Worm (Caenorhabditis elegans) whole organism, mixed stage, embryonic: ENCODE data around the gene sri-31.

Source experiments
- M03D4.4 ChIP-seq: sonication (generic microtip); optimal IDR thresholded peaks from 2 replicates; lab custom pipeline; 2017; ENCODE audit warnings: mild to moderate bottlenecking, missing genetic modification characterization, missing compliant biosample characterization
- bed-3 ChIP-seq: fragments of 200-800 bp; sonication (Bioruptor generic); optimal IDR thresholded peaks from 3 replicates; lab custom pipeline; 2018; ENCODE audit warnings: mild to moderate bottlenecking, missing genetic modification characterization, moderate library complexity, missing compliant biosample characterization
- blmp-1 ChIP-seq: fragments of 150-350 bp; optimal IDR thresholded peaks from 2 replicates; lab custom pipeline; 2014; ENCODE audit warnings: missing biosample characterization, missing genetic modification characterization
- ceh-39 ChIP-seq: fragments of 150-350 bp; optimal IDR thresholded peaks from 2 replicates; lab custom pipeline; 2014; ENCODE audit warnings: missing biosample characterization, missing genetic modification characterization
- ceh-83 ChIP-seq: fragments of 200-800 bp; sonication (Bioruptor generic); optimal IDR thresholded peaks from 2 replicates; lab custom pipeline; 2018; ENCODE audit warnings: mild to moderate bottlenecking, missing genetic modification characterization, missing compliant biosample characterization
- ces-1 ChIP-seq: fragments of 150-350 bp; optimal IDR thresholded peaks from 2 replicates; lab custom pipeline; 2014; ENCODE audit warnings: missing biosample characterization, missing genetic modification reagents, missing genetic modification characterization
- cnd-1 ChIP-seq: fragments of 200-800 bp; sonication (Bioruptor generic); optimal IDR thresholded peaks from 2 replicates; lab custom pipeline; 2018; ENCODE audit warnings: mild to moderate bottlenecking, missing genetic modification characterization, missing compliant biosample characterization
- drap-1 ChIP-seq: fragments of 200-800 bp; sonication (Bioruptor generic); optimal IDR thresholded peaks from 3 replicates; lab custom pipeline; 2018; ENCODE audit warnings: mild to moderate bottlenecking, missing genetic modification characterization, missing compliant biosample characterization
- elt-1 ChIP-seq: sonication (generic microtip); optimal IDR thresholded peaks from 2 replicates; lab custom pipeline; 2017; ENCODE audit warnings: missing genetic modification characterization, mild to moderate bottlenecking, missing compliant biosample characterization, antibody characterized with exemption, moderate library complexity, borderline replicate concordance; ENCODE audit not compliant: insufficient read depth
- flh-1 ChIP-seq: fragments of 200-800 bp; sonication (Bioruptor generic); optimal IDR thresholded peaks from 2 replicates; lab custom pipeline; 2018; ENCODE audit warnings: mild to moderate bottlenecking, missing genetic modification characterization, moderate library complexity, missing compliant biosample characterization
- ham-2 ChIP-seq: fragments of 200-800 bp; sonication (Bioruptor generic); optimal IDR thresholded peaks from 2 replicates; lab custom pipeline; 2018; ENCODE audit warnings: mild to moderate bottlenecking, missing genetic modification characterization, missing compliant biosample characterization
- hlh-1 ChIP-seq: fragments of 150-350 bp; optimal IDR thresholded peaks from 2 replicates; lab custom pipeline; 2014; ENCODE audit warnings: missing biosample characterization, missing genetic modification reagents, missing genetic modification characterization
- lin-13 ChIP-seq: fragments of 150-350 bp; optimal IDR thresholded peaks from 2 replicates; lab custom pipeline; 2014; ENCODE audit warnings: missing biosample characterization, missing genetic modification characterization
- lsy-2 ChIP-seq: fragments of 150-350 bp; optimal IDR thresholded peaks from 2 replicates; lab custom pipeline; 2014; ENCODE audit warnings: missing biosample characterization, missing genetic modification characterization
- mep-1 ChIP-seq: fragments of 150-350 bp; optimal IDR thresholded peaks from 2 replicates; lab custom pipeline; 2017; ENCODE audit warnings: missing biosample characterization, missing genetic modification reagents, missing genetic modification characterization, inconsistent platforms
- mls-2 ChIP-seq: sonication (generic microtip); optimal IDR thresholded peaks from 2 replicates; lab custom pipeline; 2016; ENCODE audit warnings: mild to moderate bottlenecking, missing genetic modification characterization, moderate library complexity, missing compliant biosample characterization
- nhr-12 ChIP-seq: fragments of 150-350 bp; optimal IDR thresholded peaks from 2 replicates; lab custom pipeline; 2014; ENCODE audit warnings: missing biosample characterization, missing genetic modification characterization
- nhr-2 ChIP-seq: fragments of 150-350 bp; optimal IDR thresholded peaks from 2 replicates; lab custom pipeline; 2014; ENCODE audit warnings: missing biosample characterization, missing genetic modification characterization
- nhr-237 ChIP-seq: fragments of 150-350 bp; optimal IDR thresholded peaks from 2 replicates; lab custom pipeline; 2014; ENCODE audit warnings: missing biosample characterization, missing genetic modification characterization
- nhr-28 ChIP-seq: fragments of 150-350 bp; optimal IDR thresholded peaks from 2 replicates; lab custom pipeline; 2014; ENCODE audit warnings: missing biosample characterization, missing genetic modification characterization
- nhr-76 ChIP-seq: sonication (generic microtip); optimal IDR thresholded peaks from 2 replicates; lab custom pipeline; 2017; ENCODE audit warnings: missing biosample characterization, missing genetic modification characterization
- pha-4 ChIP-seq: fragments of 150-350 bp; optimal IDR thresholded peaks from 2 replicates; lab custom pipeline; 2018; ENCODE audit warnings: missing biosample characterization, missing genetic modification reagents, missing genetic modification characterization
- snpc-4 ChIP-seq: fragments of 150-350 bp; optimal IDR thresholded peaks from 2 replicates; lab custom pipeline; 2014; ENCODE audit warnings: missing biosample characterization, missing genetic modification characterization
- tbx-8 ChIP-seq: fragments of 200-800 bp; sonication (Bioruptor generic); optimal IDR thresholded peaks from 2 replicates; lab custom pipeline; 2018; ENCODE audit warnings: mild to moderate bottlenecking, missing genetic modification characterization, moderate library complexity, missing compliant biosample characterization
- unc-39 ChIP-seq: fragments of 150-350 bp; optimal IDR thresholded peaks from 2 replicates; lab custom pipeline; 2014; ENCODE audit warnings: missing biosample characterization, missing genetic modification characterization
- unc-62 ChIP-seq: fragments of 150-350 bp; optimal IDR thresholded peaks from 2 replicates; lab custom pipeline; 2014; ENCODE audit warnings: missing biosample characterization, missing genetic modification reagents, missing genetic modification characterization
- zip-8 ChIP-seq: fragments of 150-350 bp; optimal IDR thresholded peaks from 2 replicates; lab custom pipeline; 2014; ENCODE audit warnings: missing biosample characterization, missing genetic modification characterization
- ztf-11 ChIP-seq: fragments of 150-350 bp; optimal IDR thresholded peaks from 2 replicates; lab custom pipeline; 2014; ENCODE audit warnings: missing biosample characterization, missing genetic modification characterization

The sri-31 gene

ce11 chrII:3078496-3078895 lies 27.7 kb downstream of the sri-31 start, which contains the start of gene copb-1:
TSS of gene copb-1 (plus strand) at chrII:3078796.
- no peak for TF ChIP-seq ham-2 (GFP tag; lab: Kevin White, UChicago)
- TF ChIP-seq nhr-237 (tag; lab: Kevin White, UChicago), result no peak
- TF ChIP-seq pha-4 (tag; lab: Kevin White, UChicago), result no peak
- TF ChIP-seq zip-8 (tag; lab: Kevin White, UChicago), result no peak
- no peak for TF ChIP-seq unc-62 (GFP tag; lab: Kevin White, UChicago)
- TF ChIP-seq nhr-12, result no peak
- no peak for TF ChIP-seq mep-1 (tag; lab: Kevin White, UChicago)
- TF ChIP-seq nhr-28 (tag; lab: Kevin White, UChicago), result no peak
- no peak for TF ChIP-seq M03D4.4
- no peak for TF ChIP-seq drap-1
- no peak for TF ChIP-seq lin-13
- TF ChIP-seq blmp-1 (tag; lab: Kevin White, UChicago), result no peak
- no peak for TF ChIP-seq tbx-8
- TF ChIP-seq ztf-11 (tag; lab: Kevin White, UChicago), result no peak

ce11 chrII:3087134-3087533 lies 36.3 kb downstream of the sri-31 start:
- no peak for TF ChIP-seq ces-1 (GFP tag; lab: Kevin White, UChicago)
- no peak for TF ChIP-seq tbx-8
- no peak for TF ChIP-seq bed-3 (GFP tag; lab: Kevin White, UChicago)
- no peak for TF ChIP-seq hlh-1 (tag; lab: Kevin White, UChicago)
- no peak for TF ChIP-seq mls-2 (tag; lab: Kevin White, UChicago)
- TF ChIP-seq lin-13, result no peak
- TF ChIP-seq ceh-39, result no peak
- no peak for TF ChIP-seq nhr-2 (tag; lab: Kevin White, UChicago)
- no peak for TF ChIP-seq cnd-1 (tag; lab: Kevin White, UChicago)

ce11 chrII:3091268-3091667 lies 40.5 kb downstream of the sri-31 start, which contains the start of gene srg-21:
TSS of gene srg-21 (minus strand) at chrII:3091368.
- TF ChIP-seq nhr-237 (tag; lab: Kevin White, UChicago), result no peak
- no peak for TF ChIP-seq nhr-76
- TF ChIP-seq ceh-83, result no peak
- TF ChIP-seq mls-2 (tag; lab: Kevin White, UChicago), result no peak
- TF ChIP-seq unc-62 (GFP tag; lab: Kevin White, UChicago), result no peak
- no peak for TF ChIP-seq drap-1
- no peak for TF ChIP-seq blmp-1 (tag; lab: Kevin White, UChicago)
- no peak for TF ChIP-seq unc-39 (tag; lab: Kevin White, UChicago)
- no peak for TF ChIP-seq pha-4 (tag; lab: Kevin White, UChicago)
- TF ChIP-seq ham-2 (GFP tag; lab: Kevin White, UChicago), result no peak
- TF ChIP-seq lsy-2 (tag; lab: Kevin White, UChicago), result no peak
- TF ChIP-seq mep-1 (tag; lab: Kevin White, UChicago), result no peak
- TF ChIP-seq snpc-4, result no peak
- no peak for TF ChIP-seq flh-1 (GFP tag; lab: Kevin White, UChicago)
- no peak for TF ChIP-seq ceh-39
- TF ChIP-seq ztf-11 (tag; lab: Kevin White, UChicago), result no peak
- TF ChIP-seq elt-1 (tag; lab: Kevin White, UChicago), result no peak
- TF ChIP-seq tbx-8, result no peak
- TF ChIP-seq nhr-28 (tag; lab: Kevin White, UChicago), result no peak

- TF ChIP-seq cnd-1 (tag; lab: Kevin White, UChicago), result no peak
- TF ChIP-seq hlh-1 (tag; lab: Kevin White, UChicago), result no peak
- no peak for TF ChIP-seq blmp-1 (tag; lab: Kevin White, UChicago)
- no peak for TF ChIP-seq lin-13
- TF ChIP-seq elt-1 (tag; lab: Kevin White, UChicago), result no peak
- no peak for TF ChIP-seq zip-8 (tag; lab: Kevin White, UChicago)
- no peak for TF ChIP-seq flh-1 (GFP tag; lab: Kevin White, UChicago)
- no peak for TF ChIP-seq nhr-28 (tag; lab: Kevin White, UChicago)
- TF ChIP-seq snpc-4, result no peak
- TF ChIP-seq unc-62 (GFP tag; lab: Kevin White, UChicago), result no peak
- no peak for TF ChIP-seq lsy-2 (tag; lab: Kevin White, UChicago)
These were observed 42.5 kb downstream of the sri-31 start, which contains the start of gene srg-22 for ce11 chrII:3093352-3093751. TSS of gene srg-22 (minus strand) at chrII:3093452.

ce11 chrII:3096060-3096459 lies 45.3 kb downstream of the sri-31 start, which contains the start of gene srg-23:
TSS of gene srg-23 (minus strand) at chrII:3096160.
- TF ChIP-seq snpc-4, result no peak

- no peak for TF ChIP-seq ceh-39
- no peak for TF ChIP-seq mep-1 (tag; lab: Kevin White, UChicago)
- no peak for TF ChIP-seq ces-1 (GFP tag; lab: Kevin White, UChicago)
- no peak for TF ChIP-seq zip-8 (tag; lab: Kevin White, UChicago)
- no peak for TF ChIP-seq flh-1 (GFP tag; lab: Kevin White, UChicago)
- TF ChIP-seq unc-62 (GFP tag; lab: Kevin White, UChicago), result no peak
- TF ChIP-seq elt-1 (tag; lab: Kevin White, UChicago), result no peak
- TF ChIP-seq, all 35 proteins: peak for 0
These were observed 46.1 kb downstream of the sri-31 start, which contains the start of gene Y25C1A.14 for ce11 chrII:3096857-3097256. TSS of gene Y25C1A.14 (minus strand) at chrII:3096957.
